Worm (Caenorhabditis elegans): Measurements from ENCODE around the gene srw-91.

Gene srw-91

DNA sequence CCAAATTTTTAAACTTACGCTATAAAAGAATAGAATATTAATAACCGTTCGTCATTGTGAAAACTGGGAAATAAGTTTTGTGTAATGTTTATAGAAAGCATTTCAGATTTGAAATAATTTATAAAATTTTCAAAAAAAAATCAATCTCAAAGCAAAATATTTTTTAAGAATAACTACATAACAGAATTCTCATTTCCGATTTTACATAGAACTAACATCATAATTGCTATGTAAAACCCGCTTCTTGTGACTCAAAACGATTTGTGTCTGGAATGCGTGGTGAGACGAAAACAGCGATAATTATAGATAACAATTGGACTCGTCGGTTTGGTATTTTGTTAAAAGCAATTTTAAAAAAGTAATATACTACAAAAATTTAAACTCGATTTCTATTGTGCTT, at the start of gene srw-91:
TSS of gene srw-91 (minus strand) at position 101 of the 400 bp plus-strand sequence.
- TF ChIP-seq flt-1 (GFP tag; IDR thresholded peaks at IDR 0.05): no peak
- no peak for TF ChIP-seq ama-1 (optimal IDR thresholded peaks at IDR 0.05)
- no peak for TF ChIP-seq hmbx-1 (tag; optimal IDR thresholded peaks at IDR 0.05)
- no peak for TF ChIP-seq sea-1 (GFP tag; conservative IDR thresholded peaks at IDR 0.05)
- no peak for TF ChIP-seq F13C5.2 (tag; optimal IDR thresholded peaks at IDR 0.05)
- no peak for TF ChIP-seq B0310.2 (tag; optimal IDR thresholded peaks at IDR 0.05)
- TF ChIP-seq ceh-13 (GFP tag; optimal IDR thresholded peaks at IDR 0.05): no peak
- TF ChIP-seq scrt-1 (GFP tag; IDR thresholded peaks at IDR 0.05): no peak
- no peak for TF ChIP-seq aly-1 (tag; optimal IDR thresholded peaks at IDR 0.05)
- TF ChIP-seq hmg-4 (GFP tag; optimal IDR thresholded peaks at IDR 0.05): no peak
- no peak for TF ChIP-seq tra-4 (tag; optimal IDR thresholded peaks at IDR 0.05)
- TF ChIP-seq ets-7 (tag; optimal IDR thresholded peaks at IDR 0.05): no peak
- no peak for TF ChIP-seq ceh-36 (tag; optimal IDR thresholded peaks at IDR 0.05)
- no peak for TF ChIP-seq pes-1 (GFP tag; IDR thresholded peaks at IDR 0.05)
- TF ChIP-seq tbx-37 (GFP tag; conservative IDR thresholded peaks at IDR 0.05): no peak
- TF ChIP-seq tbx-11 (GFP tag; IDR thresholded peaks at IDR 0.05): no peak
- no peak for TF ChIP-seq hnd-1 (tag; optimal IDR thresholded peaks at IDR 0.05)

- TF ChIP-seq ceh-13 (GFP tag; optimal IDR thresholded peaks at IDR 0.05) (no peak), hmbx-1 (tag; optimal IDR thresholded peaks at IDR 0.05) (no peak), ets-7 (tag; optimal IDR thresholded peaks at IDR 0.05) (no peak), F13C5.2 (tag; optimal IDR thresholded peaks at IDR 0.05) (no peak), scrt-1 (GFP tag; IDR thresholded peaks at IDR 0.05) (no peak), tra-4 (tag; optimal IDR thresholded peaks at IDR 0.05) (no peak), pes-1 (GFP tag; IDR thresholded peaks at IDR 0.05) (no peak), sea-1 (GFP tag; conservative IDR thresholded peaks at IDR 0.05) (no peak), tbx-11 (GFP tag; IDR thresholded peaks at IDR 0.05) (no peak)
Measured at ce11 chrV:1725353-1725752, 44.7 kb upstream of the srw-91 start, which contains the start of gene sri-27. Gene sri-27 (plus strand): TSS chrV:1725653.

ce11 chrV:1721966-1722365, 41.3 kb upstream of the srw-91 start, which contains the start of gene srw-101:
Gene srw-101 (plus strand): TSS chrV:1722266.
- no peak for TF ChIP-seq pes-1 (GFP tag; IDR thresholded peaks at IDR 0.05)

DNA sequence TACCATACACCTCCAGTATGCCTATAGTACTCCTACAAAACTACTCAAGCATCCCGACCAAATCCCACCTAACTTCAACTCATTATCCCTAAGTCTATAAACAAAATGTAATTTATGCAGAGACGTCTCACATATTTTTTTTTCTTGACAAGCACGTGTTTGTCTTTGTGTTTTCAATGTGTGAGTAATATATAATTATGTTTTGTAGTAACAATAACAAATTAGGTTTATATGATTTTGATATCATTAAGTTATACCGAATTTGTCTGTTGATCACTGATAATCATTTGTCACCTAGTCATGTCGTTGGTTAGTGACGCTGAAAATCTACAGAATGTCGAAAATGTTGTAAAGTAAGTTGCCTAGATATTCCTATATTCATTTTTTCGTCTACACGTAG, 39.3 kb upstream of the srw-91 start, which contains the start of gene srw-102:
TSS of gene srw-102 (plus strand) at position 301 of the 400 bp plus-strand sequence.
- TF ChIP-seq sea-1 (GFP tag; conservative IDR thresholded peaks at IDR 0.05) (no peak), scrt-1 (GFP tag; IDR thresholded peaks at IDR 0.05) (no peak), tbx-11 (GFP tag; IDR thresholded peaks at IDR 0.05) (no peak), tbx-37 (GFP tag; conservative IDR thresholded peaks at IDR 0.05) (no peak), F13C5.2 (tag; optimal IDR thresholded peaks at IDR 0.05) (no peak), aly-1 (tag; optimal IDR thresholded peaks at IDR 0.05) (no peak)

DNA sequence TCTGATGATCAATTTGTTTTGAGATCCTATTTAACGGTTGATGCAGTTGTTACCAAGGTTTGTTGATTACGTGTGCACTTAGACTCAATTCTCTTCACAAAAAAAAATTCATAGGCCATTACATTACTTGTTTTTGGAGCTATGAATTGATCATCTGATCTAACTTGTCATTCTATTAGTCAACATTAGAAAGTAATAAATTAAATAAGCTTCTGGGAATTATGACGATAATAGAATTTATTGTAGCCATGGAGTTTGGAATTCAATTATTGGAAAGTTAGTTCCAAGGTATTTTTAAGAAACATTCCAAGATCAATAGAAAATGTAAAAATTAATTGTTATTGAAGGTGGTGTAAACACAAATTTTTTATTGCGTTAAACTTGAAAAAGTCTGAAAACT, 37.6 kb upstream of the srw-91 start:
- no peak for TF ChIP-seq flt-1 (GFP tag; IDR thresholded peaks at IDR 0.05)
- no peak for TF ChIP-seq hnd-1 (tag; optimal IDR thresholded peaks at IDR 0.05)
- no peak for TF ChIP-seq scrt-1 (GFP tag; IDR thresholded peaks at IDR 0.05)
- no peak for TF ChIP-seq pes-1 (GFP tag; IDR thresholded peaks at IDR 0.05)
- TF ChIP-seq tbx-11 (GFP tag; IDR thresholded peaks at IDR 0.05): no peak

ce11 chrV:1716892-1717291, 36.2 kb upstream of the srw-91 start, which contains the start of gene srw-103:
Gene srw-103 (plus strand): TSS chrV:1717192.
- TF ChIP-seq pes-1 (GFP tag; IDR thresholded peaks at IDR 0.05) (no peak), hmbx-1 (tag; optimal IDR thresholded peaks at IDR 0.05) (no peak), tra-4 (tag; optimal IDR thresholded peaks at IDR 0.05) (no peak), ceh-36 (tag; optimal IDR thresholded peaks at IDR 0.05) (no peak), F13C5.2 (tag; optimal IDR thresholded peaks at IDR 0.05) (no peak), ceh-13 (GFP tag; optimal IDR thresholded peaks at IDR 0.05) (no peak), flt-1 (GFP tag; IDR thresholded peaks at IDR 0.05) (no peak), sea-1 (GFP tag; conservative IDR thresholded peaks at IDR 0.05) (no peak), tbx-37 (GFP tag; conservative IDR thresholded peaks at IDR 0.05) (no peak)

ce11 chrV:1713761-1714160, 33.1 kb upstream of the srw-91 start:
- TF ChIP-seq tbx-11 (GFP tag; IDR thresholded peaks at IDR 0.05): peak; percentile 71; the same call in 1 of the 2 replicates
- TF ChIP-seq sea-1 (GFP tag; conservative IDR thresholded peaks at IDR 0.05): peak; percentile 88
- TF ChIP-seq scrt-1 (GFP tag; IDR thresholded peaks at IDR 0.05): peak; percentile 68

DNA sequence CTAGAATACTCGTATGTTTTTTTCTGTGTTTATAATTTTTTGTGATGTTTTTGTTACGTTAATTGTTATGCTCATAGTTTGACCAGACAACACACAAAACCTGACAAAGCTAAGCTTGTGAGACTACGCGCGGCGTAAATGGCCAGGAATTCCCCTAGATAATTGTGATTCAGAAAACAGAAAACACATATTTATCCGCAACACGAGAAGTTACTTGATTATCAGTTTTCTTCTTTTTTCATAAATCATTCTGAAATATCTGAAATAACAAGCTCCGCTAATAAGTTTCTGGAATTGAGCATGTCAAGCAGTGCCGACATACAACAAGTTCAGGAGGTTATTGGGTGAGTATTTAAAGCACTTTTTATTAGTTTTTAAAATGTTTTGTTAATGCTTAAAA, 30.2 kb upstream of the srw-91 start, which contains the start of gene srw-100:
TSS of gene srw-100 (plus strand) at position 301 of the 400 bp plus-strand sequence.
- TF ChIP-seq sea-1 (GFP tag; conservative IDR thresholded peaks at IDR 0.05) (no peak), ceh-36 (tag; optimal IDR thresholded peaks at IDR 0.05) (no peak), ceh-13 (GFP tag; optimal IDR thresholded peaks at IDR 0.05) (no peak), scrt-1 (GFP tag; IDR thresholded peaks at IDR 0.05) (no peak), tbx-37 (GFP tag; conservative IDR thresholded peaks at IDR 0.05) (no peak), hmg-4 (GFP tag; optimal IDR thresholded peaks at IDR 0.05) (no peak), tbx-11 (GFP tag; IDR thresholded peaks at IDR 0.05) (no peak), pes-1 (GFP tag; IDR thresholded peaks at IDR 0.05) (no peak), F13C5.2 (tag; optimal IDR thresholded peaks at IDR 0.05) (no peak), ets-7 (tag; optimal IDR thresholded peaks at IDR 0.05) (no peak), ama-1 (optimal IDR thresholded peaks at IDR 0.05) (no peak), tra-4 (tag; optimal IDR thresholded peaks at IDR 0.05) (no peak), hnd-1 (tag; optimal IDR thresholded peaks at IDR 0.05) (no peak), flt-1 (GFP tag; IDR thresholded peaks at IDR 0.05) (no peak), B0310.2 (tag; optimal IDR thresholded peaks at IDR 0.05) (no peak), aly-1 (tag; optimal IDR thresholded peaks at IDR 0.05) (no peak), hmbx-1 (tag; optimal IDR thresholded peaks at IDR 0.05) (no peak)
